Fruit fly (Drosophila melanogaster) whole organism, embryonic: ENCODE data around the gene CG13912.

Experiments used
- CG10209 ChIP-seq: fragments of 200-800 bp; sonication (Bioruptor generic); optimal IDR thresholded peaks from 3 replicates; lab custom pipeline; 2017; ENCODE audit warnings: missing biosample characterization, mild to moderate bottlenecking, missing genetic modification characterization, missing genetic modification reagents
- CG10321 ChIP-seq: fragments of 200-800 bp; sonication (Bioruptor generic); IDR thresholded peaks from 2 replicates; pipeline ENCODE4 v1.3.6; 2022; ENCODE audit warnings: missing biosample characterization, missing genetic modification characterization
- CG11398 ChIP-seq: fragments of 200-800 bp; sonication (Bioruptor generic); optimal IDR thresholded peaks from 2 replicates; lab custom pipeline; 2016; ENCODE audit warnings: missing biosample characterization, missing genetic modification characterization
- CG17361 ChIP-seq: fragments of 200-800 bp; sonication (Bioruptor generic); IDR thresholded peaks from 3 replicates; pipeline ENCODE4 v1.3.6; 2022; ENCODE audit warnings: missing biosample characterization, missing genetic modification characterization
- CG1792 ChIP-seq: fragments of 200-800 bp; sonication (Bioruptor generic); optimal IDR thresholded peaks from 2 replicates; lab custom pipeline; 2016; ENCODE audit warnings: missing biosample characterization, missing genetic modification characterization
- CG18262 ChIP-seq: fragments of 200-800 bp; optimal IDR thresholded peaks from 3 replicates; lab custom pipeline; 2019; ENCODE audit warnings: missing biosample characterization, mild to moderate bottlenecking, missing genetic modification characterization, moderate library complexity
- CG2889 ChIP-seq: fragments of 200-800 bp; sonication (Bioruptor generic); IDR thresholded peaks from 3 replicates; pipeline ENCODE4 v1.3.6; 2022; ENCODE audit warnings: missing biosample characterization, missing genetic modification characterization
- NFAT ChIP-seq: fragments of 200-800 bp; sonication (Bioruptor generic); IDR thresholded peaks from 2 replicates; pipeline ENCODE4 v1.3.6; 2022; ENCODE audit warnings: missing biosample characterization, missing genetic modification characterization
- amos ChIP-seq: fragments of 200-800 bp; sonication (Bioruptor generic); IDR thresholded peaks from 2 replicates; pipeline ENCODE4 v1.3.6; 2022; ENCODE audit warnings: missing biosample characterization, missing genetic modification characterization; ENCODE audit not compliant: partially characterized antibody
- ems ChIP-seq: fragments of 200-800 bp; sonication (Bioruptor generic); optimal IDR thresholded peaks from 3 replicates; lab custom pipeline; 2016; ENCODE audit warnings: missing biosample characterization, missing genetic modification characterization
- shn ChIP-seq: fragments of 200-800 bp; sonication (Bioruptor generic); optimal IDR thresholded peaks from 3 replicates; lab custom pipeline; 2016; ENCODE audit warnings: missing biosample characterization, missing genetic modification characterization
- sr ChIP-seq: fragments of 200-800 bp; sonication (Bioruptor generic); IDR thresholded peaks from 3 replicates; pipeline ENCODE4 v1.3.6; 2022; ENCODE audit warnings: missing biosample characterization, missing genetic modification characterization

dm6 chr3L:1212113-1212512, 22.7 kb downstream of the CG13912 start:
- TF ChIP-seq CG10209 (GFP tag; lab: Kevin White, UChicago) (no peak), CG10321 (GFP tag; lab: Robert Waterston, UW) (no peak), CG18262 (tag; lab: Kevin White, UChicago) (no peak), CG1792 (GFP tag; lab: Kevin White, UChicago) (no peak), ems (GFP tag; lab: Kevin White, UChicago) (no peak), sr (no peak), CG11398 (no peak), shn (GFP tag; lab: Kevin White, UChicago) (no peak), CG17361 (GFP tag; lab: Robert Waterston, UW) (no peak), amos (GFP tag; lab: Robert Waterston, UW) (no peak), CG2889 (GFP tag; lab: Robert Waterston, UW) (no peak), NFAT (GFP tag; lab: Robert Waterston, UW) (no peak)
